Fruit fly (Drosophila melanogaster) whole organism, embryonic: Measurements from ENCODE around the gene CG13658.

Experiments
- ATbp ChIP-seq: fragments of 200-800 bp; sonication (Bioruptor generic); optimal IDR thresholded peaks from 2 replicates; lab custom pipeline; 2017; ENCODE audit warnings: missing biosample characterization, mild to moderate bottlenecking, missing genetic modification characterization, missing genetic modification reagents
- Atf6 ChIP-seq: fragments of 200-800 bp; sonication (Bioruptor generic); IDR thresholded peaks from 2 replicates; pipeline ENCODE4 v1.3.6; 2022; ENCODE audit warnings: missing biosample characterization, missing genetic modification characterization
- B-H2 ChIP-seq: fragments of 200-800 bp; sonication (Bioruptor generic); optimal IDR thresholded peaks from 2 replicates; lab custom pipeline; 2018; ENCODE audit warnings: missing biosample characterization, mild to moderate bottlenecking, missing genetic modification characterization
- CG1024 ChIP-seq: fragments of 200-800 bp; sonication (Bioruptor generic); IDR thresholded peaks from 2 replicates; pipeline ENCODE4 v1.3.6; 2022; ENCODE audit warnings: missing biosample characterization, missing genetic modification characterization
- CG11456 ChIP-seq: fragments of 200-800 bp; sonication (Bioruptor generic); IDR thresholded peaks from 3 replicates; pipeline ENCODE4 v1.3.6; 2022; ENCODE audit warnings: missing biosample characterization, missing genetic modification characterization
- CG12236 ChIP-seq: fragments of 200-800 bp; sonication (Bioruptor generic); optimal IDR thresholded peaks from 2 replicates; lab custom pipeline; 2016; ENCODE audit warnings: missing biosample characterization, missing genetic modification characterization
- CG16779 ChIP-seq: fragments of 200-800 bp; sonication (Bioruptor generic); IDR thresholded peaks from 2 replicates; pipeline ENCODE4 v1.3.6; 2022; ENCODE audit warnings: missing biosample characterization, missing genetic modification characterization
- CG16813 ChIP-seq: fragments of 200-800 bp; sonication (Bioruptor generic); IDR thresholded peaks from 3 replicates; pipeline ENCODE4 v1.3.6; 2022; ENCODE audit warnings: missing biosample characterization, missing genetic modification characterization; ENCODE audit not compliant: partially characterized antibody
- CG2116 ChIP-seq: fragments of 200-800 bp; sonication (Bioruptor generic); optimal IDR thresholded peaks from 3 replicates; lab custom pipeline; 2018; ENCODE audit warnings: missing biosample characterization, mild to moderate bottlenecking, missing genetic modification characterization
- CG31224 ChIP-seq: fragments of 200-800 bp; sonication (Bioruptor generic); IDR thresholded peaks from 2 replicates; pipeline ENCODE4 v1.3.6; 2022; ENCODE audit warnings: missing biosample characterization, missing genetic modification characterization
- CG4360 ChIP-seq: fragments of 200-800 bp; sonication (Bioruptor generic); IDR thresholded peaks from 2 replicates; pipeline ENCODE4 v1.3.6; 2022; ENCODE audit warnings: missing biosample characterization, missing genetic modification characterization
- CG43689 ChIP-seq: fragments of 200-800 bp; sonication (Bioruptor generic); IDR thresholded peaks from 2 replicates; pipeline ENCODE4 v1.3.6; 2022; ENCODE audit warnings: missing biosample characterization, missing genetic modification characterization
- CG4820 ChIP-seq: fragments of 200-800 bp; sonication (Bioruptor generic); optimal IDR thresholded peaks from 3 replicates; lab custom pipeline; 2016; ENCODE audit warnings: missing biosample characterization, missing genetic modification characterization
- CG6254 ChIP-seq: fragments of 200-800 bp; sonication (Bioruptor generic); optimal IDR thresholded peaks from 3 replicates; lab custom pipeline; 2017; ENCODE audit warnings: mild to moderate bottlenecking, missing biosample characterization, missing genetic modification reagents, missing genetic modification characterization
- CG6765 ChIP-seq: fragments of 200-800 bp; sonication (Bioruptor generic); optimal IDR thresholded peaks from 3 replicates; lab custom pipeline; 2017; ENCODE audit warnings: missing biosample characterization, mild to moderate bottlenecking, missing genetic modification characterization
- CG7556 ChIP-seq: fragments of 200-800 bp; sonication (Bioruptor generic); optimal IDR thresholded peaks from 2 replicates; lab custom pipeline; 2017; ENCODE audit warnings: missing biosample characterization, mild to moderate bottlenecking, missing genetic modification characterization
- CG9437 ChIP-seq: fragments of 200-800 bp; sonication (Bioruptor generic); optimal IDR thresholded peaks from 2 replicates; lab custom pipeline; 2018; ENCODE audit warnings: missing biosample characterization, mild to moderate bottlenecking, missing genetic modification characterization
- CG9609 ChIP-seq: fragments of 200-800 bp; sonication (Bioruptor generic); optimal IDR thresholded peaks from 3 replicates; lab custom pipeline; 2016; ENCODE audit warnings: missing biosample characterization, missing genetic modification characterization
- CG9876 ChIP-seq: fragments of 200-800 bp; sonication (Bioruptor generic); optimal IDR thresholded peaks from 2 replicates; lab custom pipeline; 2016; ENCODE audit warnings: missing biosample characterization, missing genetic modification characterization
- Doc2 ChIP-seq: fragments of 200-800 bp; sonication (Bioruptor generic); IDR thresholded peaks from 2 replicates; pipeline ENCODE4 v1.3.6; 2022; ENCODE audit warnings: missing biosample characterization, missing genetic modification characterization
- E2f1 ChIP-seq: fragments of 200-800 bp; sonication (Bioruptor generic); IDR thresholded peaks from 2 replicates; pipeline ENCODE4 v1.3.6; 2022; ENCODE audit warnings: missing biosample characterization, missing genetic modification characterization
- GATAe ChIP-seq: fragments of 200-800 bp; sonication (Bioruptor generic); conservative IDR thresholded peaks from 2 replicates; pipeline ENCODE4 v1.3.6; 2022; ENCODE audit warnings: missing biosample characterization, missing genetic modification characterization
- H2.0 ChIP-seq: fragments of 200-800 bp; sonication (Bioruptor generic); IDR thresholded peaks from 2 replicates; pipeline ENCODE4 v1.3.6; 2022; ENCODE audit warnings: missing biosample characterization, missing genetic modification characterization
- Hand ChIP-seq: fragments of 200-800 bp; sonication (Bioruptor generic); optimal IDR thresholded peaks from 2 replicates; lab custom pipeline; 2017; ENCODE audit warnings: mild to moderate bottlenecking, missing biosample characterization, missing genetic modification reagents, missing genetic modification characterization
- Hmr ChIP-seq: fragments of 200-800 bp; sonication (Bioruptor generic); optimal IDR thresholded peaks from 3 replicates; lab custom pipeline; 2017; ENCODE audit warnings: mild to moderate bottlenecking, missing biosample characterization, missing genetic modification reagents, missing genetic modification characterization
- Kr ChIP-seq: fragments of 200-800 bp; sonication (Bioruptor generic); optimal IDR thresholded peaks from 2 replicates; lab custom pipeline; 2017; ENCODE audit warnings: missing biosample characterization, mild to moderate bottlenecking, missing genetic modification characterization
- Meics ChIP-seq: fragments of 200-800 bp; sonication (Bioruptor generic); optimal IDR thresholded peaks from 2 replicates; lab custom pipeline; 2017; ENCODE audit warnings: missing biosample characterization, mild to moderate bottlenecking, missing genetic modification characterization
- Oaz ChIP-seq: fragments of 200-800 bp; sonication (Bioruptor generic); IDR thresholded peaks from 2 replicates; pipeline ENCODE4 v1.3.6; 2022; ENCODE audit warnings: missing biosample characterization, missing genetic modification characterization
- Spps ChIP-seq: fragments of 200-800 bp; sonication (Bioruptor generic); optimal IDR thresholded peaks from 2 replicates; lab custom pipeline; 2018; ENCODE audit warnings: missing biosample characterization, mild to moderate bottlenecking, missing genetic modification characterization
- Xbp1 ChIP-seq: fragments of 200-800 bp; sonication (Bioruptor generic); optimal IDR thresholded peaks from 3 replicates; lab custom pipeline; 2016; ENCODE audit warnings: missing biosample characterization, mild to moderate bottlenecking, missing genetic modification characterization
- YL-1 ChIP-seq: fragments of 200-800 bp; sonication (Bioruptor generic); optimal IDR thresholded peaks from 3 replicates; lab custom pipeline; 2017; ENCODE audit warnings: missing biosample characterization, mild to moderate bottlenecking, missing genetic modification characterization
- aop ChIP-seq: fragments of 200-800 bp; sonication (Bioruptor generic); IDR thresholded peaks from 2 replicates; pipeline ENCODE4 v1.3.6; 2022; ENCODE audit warnings: missing biosample characterization, missing genetic modification characterization
- bigmax ChIP-seq: fragments of 200-800 bp; sonication (Bioruptor generic); optimal IDR thresholded peaks from 2 replicates; lab custom pipeline; 2018; ENCODE audit warnings: missing biosample characterization, mild to moderate bottlenecking, missing genetic modification characterization
- chif ChIP-seq, 2 experiments: fragments of 200-800 bp; sonication (Bioruptor generic); optimal IDR thresholded peaks; 3 replicates each; lab custom pipeline; 2016; ENCODE audit warnings: missing biosample characterization in 2 of 2, missing genetic modification characterization in 2 of 2
- chinmo ChIP-seq: fragments of 200-800 bp; sonication (Bioruptor generic); IDR thresholded peaks from 4 replicates; pipeline ENCODE4 v1.3.6; 2022; ENCODE audit warnings: missing biosample characterization, missing genetic modification characterization; ENCODE audit not compliant: partially characterized antibody
- crp ChIP-seq, 2 experiments: fragments of 200-800 bp; sonication (Bioruptor generic); optimal IDR thresholded peaks; 2 replicates in 1 of 2; 3 replicates in 1 of 2; lab custom pipeline; 2017; ENCODE audit warnings: missing biosample characterization in 2 of 2, missing genetic modification characterization in 2 of 2, mild to moderate bottlenecking in 1 of 2, moderate library complexity in 1 of 2
- dmrt99B ChIP-seq: fragments of 200-800 bp; sonication (Bioruptor generic); optimal IDR thresholded peaks from 2 replicates; lab custom pipeline; 2018; ENCODE audit warnings: missing biosample characterization, mild to moderate bottlenecking, missing genetic modification characterization, moderate library complexity
- ems ChIP-seq: fragments of 200-800 bp; sonication (Bioruptor generic); optimal IDR thresholded peaks from 3 replicates; lab custom pipeline; 2016; ENCODE audit warnings: missing biosample characterization, missing genetic modification characterization
- eve ChIP-seq, 2 experiments: fragments of >200 bp; optimal IDR thresholded peaks; 2 replicates each; lab custom pipeline; 2017; ENCODE audit warnings: missing biosample characterization in 2 of 2, missing genetic modification characterization in 2 of 2
- ewg ChIP-seq: fragments of 200-800 bp; sonication (Bioruptor generic); optimal IDR thresholded peaks from 3 replicates; lab custom pipeline; 2017; ENCODE audit warnings: mild to moderate bottlenecking, missing biosample characterization, missing genetic modification reagents, missing genetic modification characterization
- gem ChIP-seq: fragments of 200-800 bp; sonication (Bioruptor generic); optimal IDR thresholded peaks from 2 replicates; lab custom pipeline; 2019; ENCODE audit warnings: missing biosample characterization, mild to moderate bottlenecking, missing genetic modification characterization, moderate library complexity
- gfzf ChIP-seq: fragments of 200-800 bp; sonication (Bioruptor generic); optimal IDR thresholded peaks from 2 replicates; lab custom pipeline; 2016; ENCODE audit warnings: missing biosample characterization, mild to moderate bottlenecking, missing genetic modification characterization, moderate library complexity
- gt ChIP-seq: fragments of 200-800 bp; sonication (Bioruptor generic); IDR thresholded peaks from 2 replicates; pipeline ENCODE4 v1.3.6; 2022; ENCODE audit warnings: missing biosample characterization, missing genetic modification characterization
- hkb ChIP-seq, 2 experiments: fragments of 200-800 bp in 1 of 2; fragments of >200 bp in 1 of 2; sonication (Bioruptor generic) in 1 of 2; IDR thresholded peaks in 1 of 2; optimal IDR thresholded peaks in 1 of 2; 2 replicates each; pipeline versions ENCODE4 v1.3.6 to Lab custom; 2017 to 2022; ENCODE audit warnings: missing biosample characterization in 1 of 2, missing genetic modification characterization in 1 of 2
- klu ChIP-seq: fragments of 200-800 bp; sonication (Bioruptor generic); IDR thresholded peaks from 2 replicates; pipeline ENCODE4 v1.3.6; 2022; ENCODE audit warnings: missing biosample characterization, missing genetic modification characterization
- run ChIP-seq: fragments of 200-800 bp; sonication (Bioruptor generic); optimal IDR thresholded peaks from 3 replicates; lab custom pipeline; 2018; ENCODE audit warnings: missing biosample characterization, mild to moderate bottlenecking, missing genetic modification characterization
- unc-4 ChIP-seq: fragments of 200-800 bp; sonication (Bioruptor generic); IDR thresholded peaks from 2 replicates; pipeline ENCODE4 v1.3.6; 2022; ENCODE audit warnings: missing biosample characterization, missing genetic modification characterization; ENCODE audit not compliant: partially characterized antibody
- vnd ChIP-seq: fragments of 200-800 bp; sonication (Bioruptor generic); IDR thresholded peaks from 3 replicates; pipeline ENCODE4 v1.3.6; 2022; ENCODE audit warnings: missing biosample characterization, missing genetic modification characterization; ENCODE audit not compliant: partially characterized antibody
- vvl ChIP-seq: fragments of 200-800 bp; sonication (Bioruptor generic); IDR thresholded peaks from 2 replicates; pipeline ENCODE4 v1.3.6; 2022; ENCODE audit warnings: missing biosample characterization, missing genetic modification characterization
- yki ChIP-seq: fragments of >200 bp; optimal IDR thresholded peaks from 3 replicates; lab custom pipeline; 2018

The CG13658 gene

dm6 chr3R:25262322-25262761, 24.9 kb upstream of the CG13658 start, which contains the start of the genes Kdsr and CG11858 (continued):
- no peak for TF ChIP-seq Hand (GFP tag; lab: Kevin White, UChicago)
- TF ChIP-seq chif (GFP tag; optimal IDR thresholded peaks at IDR 0.05; lab: Kevin White, UChicago) = peak; percentile 49 to 56
- peak; percentile 61 for TF ChIP-seq Meics
- TF ChIP-seq CG4360 (GFP tag; lab: Robert Waterston, UW) = no peak
- TF ChIP-seq ATbp (GFP tag; lab: Kevin White, UChicago) = no peak
- no peak for TF ChIP-seq CG6254
- no peak for TF ChIP-seq CG12236
- TF ChIP-seq vvl = peak; percentile 91
- peak; percentile 40; the same call in 1 of the 2 replicates for TF ChIP-seq E2f1 (GFP tag; lab: Robert Waterston, UW)
- TF ChIP-seq bigmax = no peak
- peak; percentile 2 for TF ChIP-seq run (tag; lab: Kevin White, UChicago)
- peak; percentile 69 for TF ChIP-seq Atf6
- TF ChIP-seq crp (GFP tag; optimal IDR thresholded peaks at IDR 0.05; lab: Kevin White, UChicago) = peak in 1 of 2 experiments; percentile 49
- peak; percentile 29 for TF ChIP-seq hkb (optimal IDR thresholded peaks at IDR 0.05; lab: Kevin White, UChicago)
- TF ChIP-seq hkb (GFP tag; IDR thresholded peaks at IDR 0.05; lab: Robert Waterston, UW) = peak; percentile 66
- no peak for TF ChIP-seq dmrt99B (tag; lab: Kevin White, UChicago)
- no peak for TF ChIP-seq yki
- TF ChIP-seq chinmo (GFP tag; lab: Robert Waterston, UW) = peak; percentile 95
- TF ChIP-seq CG2116 (GFP tag; lab: Kevin White, UChicago) = peak; percentile 63
- TF ChIP-seq ewg (GFP tag; lab: Kevin White, UChicago) = no peak
- no peak for TF ChIP-seq CG16779 (GFP tag; lab: Robert Waterston, UW)
- TF ChIP-seq CG4820 (GFP tag; lab: Kevin White, UChicago) = peak; percentile 23
- TF ChIP-seq klu = peak; percentile 38; the same call in 1 of the 2 replicates
- TF ChIP-seq CG9876 = no peak
- no peak for TF ChIP-seq eve (GFP tag; optimal IDR thresholded peaks at IDR 0.05; lab: Kevin White, UChicago)
- TF ChIP-seq CG16813 (GFP tag; lab: Robert Waterston, UW) = no peak
- TF ChIP-seq H2.0 (GFP tag; lab: Robert Waterston, UW) = peak; percentile 60; the same call in 1 of the 2 replicates
- peak; percentile 66 for TF ChIP-seq gfzf (GFP tag; lab: Kevin White, UChicago)
- peak; percentile 26 for TF ChIP-seq CG9609 (GFP tag; lab: Kevin White, UChicago)
- TF ChIP-seq CG43689 (GFP tag; lab: Robert Waterston, UW) = 0 out of 2 replicates have a peak, but pooled peaks have one; percentile 15
- TF ChIP-seq gem (tag; lab: Kevin White, UChicago) = no peak
- TF ChIP-seq Spps = peak; percentile 51
- TF ChIP-seq CG31224 = peak; percentile 42; the same call in 1 of the 2 replicates
- peak; percentile 61 for TF ChIP-seq GATAe (GFP tag; lab: Robert Waterston, UW)
- peak; percentile 56; the same call in 1 of the 2 replicates for TF ChIP-seq unc-4 (GFP tag; lab: Robert Waterston, UW)
- TF ChIP-seq ems (GFP tag; lab: Kevin White, UChicago) = peak; percentile 19
- TF ChIP-seq YL-1 (GFP tag; lab: Kevin White, UChicago) = peak; percentile 3
- no peak for TF ChIP-seq Oaz (GFP tag; lab: Robert Waterston, UW)
- TF ChIP-seq CG9437 (GFP tag; lab: Kevin White, UChicago) = peak; percentile 11
- no peak for TF ChIP-seq Doc2
- no peak for TF ChIP-seq Kr (GFP tag; lab: Kevin White, UChicago)
- TF ChIP-seq Xbp1 = peak; percentile 75
- no peak for TF ChIP-seq CG7556
- TF ChIP-seq Hmr (GFP tag; lab: Kevin White, UChicago) = peak; percentile 67
- TF ChIP-seq CG1024 = no peak
- no peak for TF ChIP-seq gt (GFP tag; lab: Robert Waterston, UW)
- TF ChIP-seq aop (GFP tag; lab: Robert Waterston, UW) = no peak
- 0 out of 3 replicates have a peak, but pooled peaks have one; percentile 23 for TF ChIP-seq vnd
- peak; percentile 74 for TF ChIP-seq B-H2 (GFP tag; lab: Kevin White, UChicago)
- no peak for TF ChIP-seq CG6765
- TF ChIP-seq CG11456 (GFP tag; lab: Robert Waterston, UW) = 0 out of 3 replicates have a peak, but pooled peaks have one; percentile 34
